Fruit fly (Drosophila melanogaster): ENCODE results near the gene CG5131.
A peak's percentile ranks its signal among the peaks of the same experiment; 100 is the strongest.

The CG5131 gene

DNA sequence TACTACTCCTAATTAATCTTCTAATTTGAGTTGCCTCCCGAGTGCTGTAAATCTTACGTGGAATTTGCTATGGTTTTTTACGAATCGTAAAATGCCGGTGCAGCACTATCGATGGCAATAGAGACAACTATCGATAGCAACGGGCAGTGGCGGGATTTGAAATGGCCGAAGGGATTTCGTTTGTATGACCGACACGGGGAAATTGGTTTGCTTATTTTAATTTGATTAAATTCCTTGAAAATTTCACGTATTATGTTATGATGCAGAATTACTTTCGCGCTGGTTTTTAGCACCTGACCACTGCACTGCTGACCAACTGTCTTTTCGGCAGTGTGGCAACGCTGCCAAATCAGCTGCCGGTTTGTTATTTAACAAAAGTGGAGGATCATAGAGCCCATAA is at the start of gene CG5131, which contains the start of gene GCS2beta (continued):
- peak; percentile 98 for TF ChIP-seq CG12769 (tag; optimal IDR thresholded peaks at IDR 0.05)
- TF ChIP-seq CG16815 (GFP tag; optimal IDR thresholded peaks at IDR 0.05), result peak; percentile 91
- peak; percentile 95 for TF ChIP-seq CG14014 (GFP tag; IDR thresholded peaks at IDR 0.05)
- no peak for TF ChIP-seq HLHmδ (GFP tag; optimal IDR thresholded peaks at IDR 0.05)
- peak; percentile 23 for TF ChIP-seq Sry-β (GFP tag; optimal IDR thresholded peaks at IDR 0.05)
- TF ChIP-seq pita (GFP tag; optimal IDR thresholded peaks at IDR 0.05), result no peak
- TF ChIP-seq nerfin-1 (tag; optimal IDR thresholded peaks at IDR 0.05), result peak; percentile 95
- TF ChIP-seq jigr1 (GFP tag; IDR thresholded peaks at IDR 0.05), result peak; percentile 81
- peak; percentile 88 for TF ChIP-seq YL-1 (GFP tag; optimal IDR thresholded peaks at IDR 0.05)
- peak; percentile 80 for TF ChIP-seq gcm (GFP tag; optimal IDR thresholded peaks at IDR 0.05)
- peak; percentile 71 for TF ChIP-seq sima (GFP tag; optimal IDR thresholded peaks at IDR 0.05)
- peak; percentile 92 for TF ChIP-seq CG11085 (GFP tag; IDR thresholded peaks at IDR 0.05)
- TF ChIP-seq amos (GFP tag; IDR thresholded peaks at IDR 0.05; ENCODE audit: partially characterized antibody), result peak; percentile 85
- TF ChIP-seq dati (GFP tag; IDR thresholded peaks at IDR 0.05), result peak; percentile 62
- peak; percentile 98 for TF ChIP-seq slbo (GFP tag; IDR thresholded peaks at IDR 0.05)
- TF ChIP-seq CG9876 (GFP tag; optimal IDR thresholded peaks at IDR 0.05), result peak; percentile 96
- TF ChIP-seq cwo (GFP tag; optimal IDR thresholded peaks at IDR 0.05), result peak; percentile 83
- peak; percentile 78 for TF ChIP-seq Blimp-1 (GFP tag; optimal IDR thresholded peaks at IDR 0.05)
- TF ChIP-seq knrl (GFP tag; IDR thresholded peaks at IDR 0.05; ENCODE audit: partially characterized antibody), result peak; percentile 94
- TF ChIP-seq CkIIα-i1 (GFP tag; IDR thresholded peaks at IDR 0.05), result peak; percentile 51; the same call in 1 of the 2 replicates
- peak; percentile 83 for TF ChIP-seq CG8765 (GFP tag; IDR thresholded peaks at IDR 0.05)
- peak; percentile 97 for TF ChIP-seq fu2 (GFP tag; optimal IDR thresholded peaks at IDR 0.05)
- TF ChIP-seq yki (optimal IDR thresholded peaks at IDR 0.05), result no peak
- TF ChIP-seq CG10979 (tag; optimal IDR thresholded peaks at IDR 0.05), result peak; percentile 78
- TF ChIP-seq zen2 (GFP tag; IDR thresholded peaks at IDR 0.05; ENCODE audit: partially characterized antibody), result peak; percentile 74; the same call in 2 of the 3 replicates
- peak; percentile 71 for TF ChIP-seq CG6254 (GFP tag; optimal IDR thresholded peaks at IDR 0.05)
- TF ChIP-seq chif (GFP tag; optimal IDR thresholded peaks at IDR 0.05), result peak; percentile 95 to 96
- no peak for TF ChIP-seq cg (GFP tag; optimal IDR thresholded peaks at IDR 0.05)
- TF ChIP-seq CG14050 (GFP tag; IDR thresholded peaks at IDR 0.05), result peak; percentile 93
- peak; percentile 63 for TF ChIP-seq CG15073 (GFP tag; optimal IDR thresholded peaks at IDR 0.05)
- TF ChIP-seq Dip2 (GFP tag; IDR thresholded peaks at IDR 0.05), result peak; percentile 67
- TF ChIP-seq Hr39 (optimal IDR thresholded peaks at IDR 0.05), result no peak
- TF ChIP-seq CG11695 (GFP tag; IDR thresholded peaks at IDR 0.05), result peak; percentile 84; the same call in 2 of the 3 replicates
- peak; percentile 93 for TF ChIP-seq Camta (GFP tag; optimal IDR thresholded peaks at IDR 0.05)
- TF ChIP-seq unpg (GFP tag; optimal IDR thresholded peaks at IDR 0.05), result peak; percentile 92
- peak; percentile 97 for TF ChIP-seq vfl (GFP tag; optimal IDR thresholded peaks at IDR 0.05)
- TF ChIP-seq sug (tag; optimal IDR thresholded peaks at IDR 0.05), result peak; percentile 89
- TF ChIP-seq D (optimal IDR thresholded peaks at IDR 0.05), result no peak
- peak; percentile 79 for TF ChIP-seq D (GFP tag; optimal IDR thresholded peaks at IDR 0.05)
- peak; percentile 90 for TF ChIP-seq wdn (GFP tag; IDR thresholded peaks at IDR 0.05)
- TF ChIP-seq gfzf (GFP tag; optimal IDR thresholded peaks at IDR 0.05), result peak; percentile 49
- TF ChIP-seq CG32767 (GFP tag; IDR thresholded peaks at IDR 0.05), result peak; percentile 85
- no peak for TF ChIP-seq Deaf1 (tag; optimal IDR thresholded peaks at IDR 0.05)
- TF ChIP-seq Bgb (GFP tag; IDR thresholded peaks at IDR 0.05; ENCODE audit: partially characterized antibody), result peak; percentile 87
- peak; percentile 97 to 98 for TF ChIP-seq Pdp1 (GFP tag; optimal IDR thresholded peaks at IDR 0.05)
- peak; percentile 86 for TF ChIP-seq trh (GFP tag; optimal IDR thresholded peaks at IDR 0.05)
- peak; percentile 67 for TF ChIP-seq Jarid2 (GFP tag; optimal IDR thresholded peaks at IDR 0.05)
- TF ChIP-seq kni (GFP tag; optimal IDR thresholded peaks at IDR 0.05), result peak; percentile 8
- peak; percentile 49 for TF ChIP-seq CG17912 (GFP tag; optimal IDR thresholded peaks at IDR 0.05)
- TF ChIP-seq CG6791 (GFP tag; IDR thresholded peaks at IDR 0.05; ENCODE audit: partially characterized antibody), result peak; percentile 74
- peak; percentile 51 for TF ChIP-seq TFAM (GFP tag; optimal IDR thresholded peaks at IDR 0.05)
